Fruit fly (Drosophila melanogaster): Measurements from ENCODE around the gene Gs1.
A peak's percentile ranks its signal among the peaks of the same experiment; 100 is the strongest.

Gs1 gene

DNA sequence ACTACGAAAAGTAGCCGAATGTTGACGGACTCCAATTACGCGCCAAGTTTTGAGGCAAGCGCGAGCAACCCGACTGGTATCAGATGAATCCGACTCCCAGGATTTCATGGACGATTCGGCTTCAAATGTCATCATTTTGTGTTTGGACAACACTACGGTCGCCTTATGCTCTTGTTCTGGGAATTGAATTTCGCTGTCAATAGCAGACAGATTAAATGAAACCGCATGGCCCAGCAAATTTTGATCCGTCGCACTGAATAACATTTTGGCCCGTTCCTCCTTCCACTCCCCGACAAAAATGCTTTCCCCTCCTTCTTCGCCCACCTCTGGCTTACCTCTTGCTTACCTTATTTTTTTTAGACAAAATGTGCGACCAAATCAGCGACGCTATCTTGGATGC, 21.8 kb upstream of the Gs1 start:
- TF ChIP-seq dac (GFP tag; optimal IDR thresholded peaks at IDR 0.05), result no peak
- TF ChIP-seq CG15336 (GFP tag; IDR thresholded peaks at IDR 0.05), result no peak
- no peak for TF ChIP-seq lz (GFP tag; optimal IDR thresholded peaks at IDR 0.05)
- TF ChIP-seq pdm3 (GFP tag; optimal IDR thresholded peaks at IDR 0.05), result no peak
- TF ChIP-seq CG11902 (GFP tag; optimal IDR thresholded peaks at IDR 0.05), result no peak

DNA sequence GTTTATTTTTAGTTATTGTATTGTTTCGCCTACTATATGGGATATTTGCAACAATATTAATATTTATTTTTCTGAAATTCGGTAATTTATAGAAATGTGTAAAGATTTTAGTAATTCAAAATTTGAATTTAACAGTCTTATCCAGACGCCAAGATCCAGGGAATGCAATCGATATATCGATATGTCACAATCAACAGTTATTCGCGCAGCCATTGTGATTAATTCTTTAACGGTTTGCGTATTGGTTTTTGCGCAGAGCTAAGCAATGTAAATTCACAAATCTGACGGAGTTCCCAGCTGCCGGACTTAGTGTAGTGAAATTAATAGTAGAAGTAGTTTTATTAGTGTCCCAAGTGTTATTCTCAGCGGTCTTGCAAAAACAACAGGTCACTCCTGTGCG, 17.4 kb upstream of the Gs1 start, which contains the start of gene ND-15:
Gene ND-15 (plus strand): TSS at position 298 of the 400 bp plus-strand sequence.
- no peak for TF ChIP-seq Eip78C (GFP tag)
- TF ChIP-seq svp (GFP tag), result peak; percentile 21

DNA sequence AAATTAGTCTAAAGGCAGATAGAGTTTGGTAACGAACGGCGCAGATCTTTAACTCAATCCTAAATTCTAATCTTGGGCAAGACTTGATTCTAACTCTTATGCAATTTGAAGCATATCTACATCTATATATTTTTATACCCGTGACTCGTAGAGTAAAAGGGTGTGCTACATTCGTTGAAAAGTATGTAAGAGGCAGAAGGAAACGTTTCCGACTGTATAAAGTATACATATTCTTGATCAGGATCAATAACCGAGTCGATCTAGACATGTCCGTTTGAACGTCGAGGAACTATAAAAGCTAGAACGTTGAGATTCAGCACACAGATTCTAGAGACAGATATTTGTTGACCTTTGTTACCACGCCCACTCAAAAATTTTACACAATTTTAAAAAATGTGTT, 15.5 kb upstream of the Gs1 start, which contains the start of gene CG13694:
Gene CG13694 (minus strand): TSS at position 101 of the 400 bp plus-strand sequence.
- TF ChIP-seq dac (GFP tag; optimal IDR thresholded peaks at IDR 0.05) (no peak), CG11902 (GFP tag; optimal IDR thresholded peaks at IDR 0.05) (no peak), CG6854 (GFP tag; optimal IDR thresholded peaks at IDR 0.05) (no peak), Hr4 (GFP tag; optimal IDR thresholded peaks at IDR 0.05) (no peak), ss (GFP tag; optimal IDR thresholded peaks at IDR 0.05) (no peak), spab (GFP tag; optimal IDR thresholded peaks at IDR 0.05) (no peak), dsx (GFP tag; optimal IDR thresholded peaks at IDR 0.05; ENCODE audit: poor library complexity, severe bottlenecking) (no peak), CG10669 (GFP tag; optimal IDR thresholded peaks at IDR 0.05) (no peak)

DNA sequence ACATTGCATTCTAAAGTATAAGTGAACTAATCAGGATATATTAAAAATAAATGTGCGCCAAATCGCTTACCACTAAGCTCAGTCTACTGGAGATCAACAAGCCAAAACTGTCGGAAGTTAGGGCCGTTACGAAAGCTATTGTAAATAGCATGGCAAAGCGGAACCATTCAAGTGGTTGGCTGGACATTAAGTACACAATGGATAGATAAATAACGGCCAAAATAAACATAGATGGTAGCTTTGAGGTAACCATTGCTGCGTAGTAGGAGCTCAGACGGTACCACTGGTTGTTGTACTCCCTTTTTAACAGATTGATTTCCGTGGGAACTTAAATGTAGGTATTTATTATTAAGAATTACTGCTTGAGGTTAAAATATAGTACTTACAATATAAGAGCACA, 14.1 kb upstream of the Gs1 start:
- peak; percentile 60 for TF ChIP-seq fkh (GFP tag; optimal IDR thresholded peaks at IDR 0.05)
- no peak for TF ChIP-seq fd85E (GFP tag; optimal IDR thresholded peaks at IDR 0.05)

DNA sequence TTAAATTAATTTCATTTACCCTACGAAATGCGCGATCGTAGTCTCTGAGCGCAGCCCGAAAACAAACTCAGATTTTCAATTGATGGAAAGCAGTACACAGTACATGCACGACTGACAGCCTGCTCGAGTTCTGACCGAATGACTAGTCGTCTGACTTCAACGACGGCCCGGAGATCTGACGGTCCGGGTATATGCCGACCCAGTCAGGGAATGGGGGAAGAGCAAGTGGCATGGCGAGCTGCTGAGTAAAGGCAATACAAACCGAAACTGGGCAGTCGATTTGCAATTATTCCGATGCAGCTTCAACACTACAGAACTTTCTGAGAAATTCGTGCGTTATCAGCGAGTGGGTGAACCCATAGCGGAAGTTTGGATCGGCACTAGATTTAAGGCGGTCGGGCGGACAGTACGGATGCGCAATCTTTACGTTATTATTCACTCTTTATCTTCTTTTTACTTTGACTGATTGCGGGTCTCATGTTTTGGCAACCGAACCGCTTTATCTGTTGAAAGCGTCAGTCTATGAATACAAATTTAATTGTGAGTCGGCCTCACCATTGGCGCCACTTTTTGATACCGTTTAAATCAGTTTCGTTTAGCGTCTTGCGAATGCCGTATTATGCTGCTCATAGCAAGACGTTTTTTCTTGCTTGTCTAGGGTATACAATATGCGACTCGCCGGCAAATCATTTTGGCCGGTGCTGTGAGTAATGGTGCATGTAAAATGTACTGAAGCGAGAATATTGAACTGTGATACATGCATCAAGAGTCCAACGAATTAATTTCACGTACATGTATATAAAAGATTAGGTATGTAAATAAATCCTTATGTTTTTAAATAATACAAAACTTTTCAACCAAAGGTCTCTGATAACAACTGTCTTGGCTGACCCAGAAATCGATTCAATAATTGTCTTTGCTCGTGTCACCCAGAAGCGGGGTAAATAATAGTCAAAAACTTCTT, 11.1 kb upstream of the Gs1 start:
- TF ChIP-seq CG10669 (GFP tag; optimal IDR thresholded peaks at IDR 0.05), result peak; percentile 21
- TF ChIP-seq fd59A (GFP tag; optimal IDR thresholded peaks at IDR 0.05), result no peak
- TF ChIP-seq CG11902 (GFP tag; optimal IDR thresholded peaks at IDR 0.05), result no peak
- no peak for TF ChIP-seq CG9139 (GFP tag; optimal IDR thresholded peaks at IDR 0.05)
- no peak for TF ChIP-seq CG3032 (tag; optimal IDR thresholded peaks at IDR 0.05)
- TF ChIP-seq CG8632 (GFP tag; optimal IDR thresholded peaks at IDR 0.05), result no peak
- TF ChIP-seq CG4318 (GFP tag; optimal IDR thresholded peaks at IDR 0.05), result peak; percentile 62
- TF ChIP-seq Eip78C (GFP tag), result peak; percentile 76
- TF ChIP-seq Sox14 (GFP tag; optimal IDR thresholded peaks at IDR 0.05), result peak; percentile 10
- TF ChIP-seq topi (GFP tag; optimal IDR thresholded peaks at IDR 0.05), result peak; percentile 32
- no peak for TF ChIP-seq Sox102F (GFP tag; optimal IDR thresholded peaks at IDR 0.05)
- TF ChIP-seq Eip93F (GFP tag; optimal IDR thresholded peaks at IDR 0.05), result peak; percentile 8
- peak; percentile 62 for TF ChIP-seq Hr4 (GFP tag; optimal IDR thresholded peaks at IDR 0.05)
- no peak for TF ChIP-seq acj6 (GFP tag; optimal IDR thresholded peaks at IDR 0.05)
- TF ChIP-seq CG7368 (GFP tag; optimal IDR thresholded peaks at IDR 0.05), result peak; percentile 27
- TF ChIP-seq svp (GFP tag), result peak; percentile 84
- peak; percentile 41 for TF ChIP-seq Met (GFP tag; optimal IDR thresholded peaks at IDR 0.05)
- TF ChIP-seq esn (GFP tag; optimal IDR thresholded peaks at IDR 0.05), result peak; percentile 51
- TF ChIP-seq CG10631 (GFP tag; optimal IDR thresholded peaks at IDR 0.05), result peak; percentile 18
- TF ChIP-seq CG31627 (GFP tag; optimal IDR thresholded peaks at IDR 0.05), result peak; percentile 6
- TF ChIP-seq CG6808 (GFP tag; optimal IDR thresholded peaks at IDR 0.05), result no peak
- peak; percentile 74 for TF ChIP-seq CG32006 (GFP tag; optimal IDR thresholded peaks at IDR 0.05)
- TF ChIP-seq achi (GFP tag; optimal IDR thresholded peaks at IDR 0.05), result peak; percentile 20
- peak in 1 of 2 experiments; percentile 20 for TF ChIP-seq salr (GFP tag; optimal IDR thresholded peaks at IDR 0.05)
- peak; percentile 65 for TF ChIP-seq CG6276 (GFP tag; optimal IDR thresholded peaks at IDR 0.05)
- no peak for TF ChIP-seq Lpt (GFP tag; optimal IDR thresholded peaks at IDR 0.05)
- TF ChIP-seq Ets21C (GFP tag; optimal IDR thresholded peaks at IDR 0.05), result peak; percentile 6
